Fruit fly (Drosophila melanogaster): ENCODE results near the gene CG31145.

DNA sequence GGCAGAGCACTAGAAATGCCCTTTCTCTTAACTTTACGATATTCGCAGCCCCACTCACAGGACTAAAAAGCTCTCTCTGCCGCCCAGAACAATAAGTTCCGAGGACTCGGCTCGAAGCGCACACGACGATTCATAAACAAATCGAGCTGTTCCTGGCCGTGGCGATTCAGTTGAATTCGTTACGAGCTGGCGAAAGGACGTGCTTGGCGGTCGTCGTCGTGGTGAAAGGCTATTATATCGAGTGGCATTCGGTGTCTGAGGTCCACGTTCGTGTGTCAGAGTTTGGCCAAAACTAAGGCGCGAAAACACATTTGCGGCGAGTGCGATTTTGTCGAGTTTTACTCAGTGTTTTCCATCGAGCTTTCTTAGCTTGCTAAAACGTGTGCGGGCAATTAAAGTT lies 112.2 kb downstream of the CG31145 start, which contains the start of gene beat-IV:
- TF ChIP-seq woc (GFP tag; optimal IDR thresholded peaks at IDR 0.05) (no peak), OdsH (GFP tag; optimal IDR thresholded peaks at IDR 0.05) (no peak), br (GFP tag; optimal IDR thresholded peaks at IDR 0.05) (no peak), Rel (GFP tag; optimal IDR thresholded peaks at IDR 0.05) (no peak), Rel (tag; optimal IDR thresholded peaks at IDR 0.05) (no peak), Jra (GFP tag; optimal IDR thresholded peaks at IDR 0.05) (no peak)

All from whole organism, wandering third instar larva.